Fruit fly (Drosophila melanogaster) whole organism, adult: ENCODE measurements around the gene CG43783.

Source experiments
- CG11617 ChIP-seq: fragments of 200-800 bp; sonication (Bioruptor generic); optimal IDR thresholded peaks from 2 replicates; lab custom pipeline; 2017; ENCODE audit warnings: mild to moderate bottlenecking, missing biosample characterization, missing genetic modification reagents, missing genetic modification characterization
- CG14711 ChIP-seq: fragments of 200-800 bp; sonication (Bioruptor generic); optimal IDR thresholded peaks from 2 replicates; lab custom pipeline; 2018; ENCODE audit warnings: missing biosample characterization, mild to moderate bottlenecking, missing genetic modification characterization, moderate library complexity
- CG1620 ChIP-seq: fragments of 200-800 bp; sonication (Bioruptor generic); optimal IDR thresholded peaks from 2 replicates; lab custom pipeline; 2016; ENCODE audit warnings: missing biosample characterization, missing genetic modification characterization
- CG33017 ChIP-seq: fragments of 200-800 bp; sonication (Bioruptor generic); optimal IDR thresholded peaks from 2 replicates; lab custom pipeline; 2018; ENCODE audit warnings: missing biosample characterization, mild to moderate bottlenecking, missing genetic modification characterization, moderate library complexity
- CG5204 ChIP-seq: fragments of 200-800 bp; sonication (Bioruptor generic); optimal IDR thresholded peaks from 2 replicates; lab custom pipeline; 2016; ENCODE audit warnings: missing biosample characterization, missing genetic modification characterization
- CG7045 ChIP-seq: fragments of 200-800 bp; sonication (Bioruptor generic); optimal IDR thresholded peaks from 2 replicates; lab custom pipeline; 2017; ENCODE audit warnings: missing biosample characterization, mild to moderate bottlenecking, missing genetic modification characterization
- CG7101 ChIP-seq: fragments of 200-800 bp; sonication (Bioruptor generic); optimal IDR thresholded peaks from 2 replicates; lab custom pipeline; 2018; ENCODE audit warnings: missing biosample characterization, mild to moderate bottlenecking, missing genetic modification characterization, moderate library complexity
- Clk ChIP-seq: fragments of 200-800 bp; sonication (Bioruptor generic); optimal IDR thresholded peaks from 2 replicates; lab custom pipeline; 2017; ENCODE audit warnings: missing biosample characterization, missing genetic modification characterization
- Crg-1 ChIP-seq: fragments of 200-800 bp; sonication (Bioruptor generic); optimal IDR thresholded peaks from 2 replicates; lab custom pipeline; 2016; ENCODE audit warnings: missing biosample characterization, missing genetic modification characterization
- Hr96 ChIP-seq: fragments of 200-800 bp; sonication (Bioruptor generic); optimal IDR thresholded peaks from 2 replicates; lab custom pipeline; 2016; ENCODE audit warnings: missing biosample characterization, missing genetic modification characterization
- bab1 ChIP-seq: fragments of 200-800 bp; sonication (Bioruptor generic); optimal IDR thresholded peaks from 3 replicates; lab custom pipeline; 2019; ENCODE audit warnings: missing biosample characterization, mild to moderate bottlenecking, missing genetic modification characterization, moderate library complexity
- cnc ChIP-seq, 2 experiments: fragments of >200 bp; optimal IDR thresholded peaks; 2 replicates each; lab custom pipeline; 2017
- kay ChIP-seq: fragments of 200-800 bp; sonication (Bioruptor generic); peaks from one replicate; lab custom pipeline; 2016; ENCODE audit warnings: missing biosample characterization, missing genetic modification characterization, borderline replicate concordance
- pad ChIP-seq: fragments of 200-800 bp; sonication (Bioruptor generic); optimal IDR thresholded peaks from 3 replicates; lab custom pipeline; 2017; ENCODE audit warnings: missing biosample characterization, missing genetic modification characterization, mild to moderate bottlenecking, moderate library complexity, missing genetic modification reagents

- TF ChIP-seq CG1620 (GFP tag; lab: Kevin White, UChicago) (no peak), CG14711 (no peak), CG33017 (tag; lab: Kevin White, UChicago) (no peak), CG11617 (GFP tag; lab: Kevin White, UChicago) (no peak), Clk (no peak), Hr96 (GFP tag; lab: Kevin White, UChicago) (no peak), CG7101 (no peak), kay (GFP tag; lab: Kevin White, UChicago) (no peak), bab1 (GFP tag; lab: Kevin White, UChicago) (no peak), pad (no peak), CG5204 (GFP tag; lab: Kevin White, UChicago) (no peak), CG7045 (GFP tag; lab: Kevin White, UChicago) (no peak), cnc (optimal IDR thresholded peaks at IDR 0.05; lab: Kevin White, UChicago) (no peak), Crg-1 (GFP tag; lab: Kevin White, UChicago) (no peak)
Observed at dm6 chr3L:8888533-8888932, 65.5 kb downstream of the CG43783 start, which contains the start of gene CG43169.
